Worm (Caenorhabditis elegans) whole organism, L4 larva: ENCODE results near the gene C30B5.6.

Experiments used
- ama-1 ChIP-seq: fragments of 150-350 bp; optimal IDR thresholded peaks from 2 replicates; lab custom pipeline; 2014; ENCODE audit warnings: inconsistent platforms, mixed read lengths
- ztf-11 ChIP-seq: fragments of 150-350 bp; optimal IDR thresholded peaks from 2 replicates; lab custom pipeline; 2014; ENCODE audit warnings: missing biosample characterization, missing genetic modification characterization

- TF ChIP-seq ama-1 (lab: Kevin White, UChicago), result no peak
- TF ChIP-seq ztf-11 (tag; lab: Kevin White, UChicago), result no peak
These were observed 23.6 kb upstream of the C30B5.6 start, which contains the start of gene lelo-1 for ce11 chrII:6246054-6246453.
